Fruit fly (Drosophila melanogaster): Measurements from ENCODE around the gene CG4914.

DNA sequence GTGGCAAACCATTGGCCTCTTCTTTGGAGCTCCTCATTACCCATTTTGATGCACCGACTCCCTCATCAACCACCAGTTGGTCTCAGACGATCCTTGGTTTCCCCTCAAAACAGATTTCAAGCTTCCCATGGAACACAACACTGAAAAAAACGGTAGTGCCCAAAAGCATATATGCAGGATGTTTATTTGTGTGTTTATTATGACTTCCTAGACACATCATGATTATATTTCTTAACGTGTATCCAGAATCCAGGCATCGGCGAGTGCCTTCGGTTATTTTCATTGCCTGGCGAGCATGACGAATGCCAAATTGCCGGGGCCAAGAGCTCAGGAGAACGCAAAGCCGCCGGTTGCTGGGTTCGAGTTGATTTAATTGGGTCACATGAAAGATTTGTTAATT is 38.2 kb downstream of the CG4914 start:
- TF ChIP-seq gl (tag; optimal IDR thresholded peaks at IDR 0.05) (peak; percentile 23), Pif1B (GFP tag; optimal IDR thresholded peaks at IDR 0.05) (no peak), EcR (GFP tag; optimal IDR thresholded peaks at IDR 0.05) (no peak), CG8301 (tag; optimal IDR thresholded peaks at IDR 0.05) (no peak), CG10348 (GFP tag; IDR thresholded peaks at IDR 0.05) (no peak), CG8159 (tag; optimal IDR thresholded peaks at IDR 0.05) (peak; percentile 41), Ets98B (GFP tag; IDR thresholded peaks at IDR 0.05) (no peak), CG34367 (tag; optimal IDR thresholded peaks at IDR 0.05) (no peak), D1 (tag; optimal IDR thresholded peaks at IDR 0.05) (no peak)
